Fruit fly (Drosophila melanogaster): ENCODE measurements around the gene CG7194.
A peak's percentile ranks its signal among the peaks of the same experiment; 100 is the strongest.

- no peak for TF ChIP-seq Abd-B (GFP tag; optimal IDR thresholded peaks at IDR 0.05)
- no peak for TF ChIP-seq h (GFP tag; optimal IDR thresholded peaks at IDR 0.05)
- TF ChIP-seq usp (GFP tag; optimal IDR thresholded peaks at IDR 0.05), result no peak
- no peak for TF ChIP-seq tai (GFP tag; optimal IDR thresholded peaks at IDR 0.05)
- TF ChIP-seq rgr (GFP tag; optimal IDR thresholded peaks at IDR 0.05), result peak; percentile 24
- no peak for TF ChIP-seq Mio (GFP tag; optimal IDR thresholded peaks at IDR 0.05)
- peak; percentile 0 for TF ChIP-seq OdsH (GFP tag; optimal IDR thresholded peaks at IDR 0.05)
- TF ChIP-seq N (GFP tag; optimal IDR thresholded peaks at IDR 0.05), result no peak
- no peak for TF ChIP-seq CrebA (GFP tag; optimal IDR thresholded peaks at IDR 0.05; ENCODE audit: borderline replicate concordance)
- TF ChIP-seq psq (GFP tag; optimal IDR thresholded peaks at IDR 0.05), result peak; percentile 14
- TF ChIP-seq br (GFP tag; optimal IDR thresholded peaks at IDR 0.05), result no peak
- no peak for TF ChIP-seq HLH106 (tag; optimal IDR thresholded peaks at IDR 0.05)
Measured at dm6 chr3L:8314788-8315140, 10.9 kb upstream of the CG7194 start.
